Fruit fly (Drosophila melanogaster): ENCODE results near the gene LpR1.

LpR1 gene

dm6 chr3R:25737735-25738371 lies 25.1 kb downstream of the LpR1 start (continued):
- peak; percentile 95 to 99 for TF ChIP-seq foxo (GFP tag; optimal IDR thresholded peaks at IDR 0.05)
- peak; percentile 99 for TF ChIP-seq Sp1 (GFP tag; optimal IDR thresholded peaks at IDR 0.05)
- peak; percentile 93 for TF ChIP-seq Hr83 (GFP tag; optimal IDR thresholded peaks at IDR 0.05; ENCODE audit: poor library complexity, severe bottlenecking)
- peak; percentile 98 for TF ChIP-seq OdsH (GFP tag; optimal IDR thresholded peaks at IDR 0.05)
- peak; percentile 99 for TF ChIP-seq ey (GFP tag; optimal IDR thresholded peaks at IDR 0.05)
- peak; percentile 98 for TF ChIP-seq woc (GFP tag; optimal IDR thresholded peaks at IDR 0.05)
- TF ChIP-seq usp (GFP tag; optimal IDR thresholded peaks at IDR 0.05): no peak
- TF ChIP-seq Abd-B (GFP tag; optimal IDR thresholded peaks at IDR 0.05): no peak
- peak; percentile 71 for TF ChIP-seq Dif (GFP tag; optimal IDR thresholded peaks at IDR 0.05; ENCODE audit: partially characterized antibody)
- peak; percentile 91 for TF ChIP-seq Rel (GFP tag; optimal IDR thresholded peaks at IDR 0.05)
- peak; percentile 88 for TF ChIP-seq Rel (tag; optimal IDR thresholded peaks at IDR 0.05)

dm6 chr3R:25735801-25736068 lies 27.2 kb downstream of the LpR1 start:
- no peak for TF ChIP-seq Hr78 (GFP tag; optimal IDR thresholded peaks at IDR 0.05)
- TF ChIP-seq dmrt93B (GFP tag; optimal IDR thresholded peaks at IDR 0.05): no peak
- no peak for TF ChIP-seq CG32264 (GFP tag; optimal IDR thresholded peaks at IDR 0.05)
- no peak for TF ChIP-seq Jra (GFP tag; optimal IDR thresholded peaks at IDR 0.05)
- no peak for TF ChIP-seq dsf (GFP tag; optimal IDR thresholded peaks at IDR 0.05; ENCODE audit: borderline replicate concordance)
- TF ChIP-seq Hnf4 (GFP tag; optimal IDR thresholded peaks at IDR 0.05): no peak
- no peak for TF ChIP-seq usp (GFP tag; optimal IDR thresholded peaks at IDR 0.05)
- TF ChIP-seq Rel (GFP tag; optimal IDR thresholded peaks at IDR 0.05): no peak
- TF ChIP-seq Rel (tag; optimal IDR thresholded peaks at IDR 0.05): no peak
- no peak for TF ChIP-seq Hr83 (GFP tag; optimal IDR thresholded peaks at IDR 0.05; ENCODE audit: poor library complexity, severe bottlenecking)
- no peak for TF ChIP-seq foxo (GFP tag; optimal IDR thresholded peaks at IDR 0.05)
- TF ChIP-seq jim (GFP tag; optimal IDR thresholded peaks at IDR 0.05): no peak
- TF ChIP-seq woc (GFP tag; optimal IDR thresholded peaks at IDR 0.05): no peak
- TF ChIP-seq dl (GFP tag; optimal IDR thresholded peaks at IDR 0.05; ENCODE audit: insufficient read depth in 1 of 2, partially characterized antibody in 2 of 2): no peak

- TF ChIP-seq Myc (optimal IDR thresholded peaks at IDR 0.05) (no peak), fru (GFP tag; optimal IDR thresholded peaks at IDR 0.05) (no peak), dl (GFP tag; optimal IDR thresholded peaks at IDR 0.05; ENCODE audit: insufficient read depth in 1 of 2, partially characterized antibody in 2 of 2) (no peak), Rel (GFP tag; optimal IDR thresholded peaks at IDR 0.05) (no peak), Rel (tag; optimal IDR thresholded peaks at IDR 0.05) (peak; percentile 29)
These were observed 27.7 kb downstream of the LpR1 start for dm6 chr3R:25734967-25735800.

dm6 chr3R:25723795-25724194 lies 39.1 kb downstream of the LpR1 start:
- TF ChIP-seq Mio (GFP tag; optimal IDR thresholded peaks at IDR 0.05) (no peak), CG9705 (GFP tag; optimal IDR thresholded peaks at IDR 0.05) (no peak), usp (GFP tag; optimal IDR thresholded peaks at IDR 0.05) (no peak), foxo (GFP tag; optimal IDR thresholded peaks at IDR 0.05) (no peak), lola (GFP tag; optimal IDR thresholded peaks at IDR 0.05) (no peak), Vsx2 (GFP tag; optimal IDR thresholded peaks at IDR 0.05; ENCODE audit: partially characterized antibody) (no peak), Jra (GFP tag; optimal IDR thresholded peaks at IDR 0.05) (no peak)

dm6 chr3R:25721030-25721429 lies 41.9 kb downstream of the LpR1 start:
- TF ChIP-seq Mio (GFP tag; optimal IDR thresholded peaks at IDR 0.05): no peak
- TF ChIP-seq Abd-B (GFP tag; optimal IDR thresholded peaks at IDR 0.05): no peak
- TF ChIP-seq dmrt93B (GFP tag; optimal IDR thresholded peaks at IDR 0.05): no peak
- no peak for TF ChIP-seq Dfd (GFP tag; optimal IDR thresholded peaks at IDR 0.05)
- TF ChIP-seq OdsH (GFP tag; optimal IDR thresholded peaks at IDR 0.05): no peak

dm6 chr3R:25720024-25720574 lies 42.8 kb downstream of the LpR1 start:
- no peak for TF ChIP-seq br (GFP tag; optimal IDR thresholded peaks at IDR 0.05)
- TF ChIP-seq pan (optimal IDR thresholded peaks at IDR 0.05): no peak
- no peak for TF ChIP-seq Vsx2 (GFP tag; optimal IDR thresholded peaks at IDR 0.05; ENCODE audit: partially characterized antibody)
- no peak for TF ChIP-seq brk (GFP tag; optimal IDR thresholded peaks at IDR 0.05)
- no peak for TF ChIP-seq N (GFP tag; optimal IDR thresholded peaks at IDR 0.05)
- no peak for TF ChIP-seq OdsH (GFP tag; optimal IDR thresholded peaks at IDR 0.05)
- TF ChIP-seq Hr83 (GFP tag; optimal IDR thresholded peaks at IDR 0.05; ENCODE audit: poor library complexity, severe bottlenecking): no peak
